Worm (Caenorhabditis elegans) whole organism, L2 larva: ENCODE data around the gene moc-6.

ENCODE experiments used
- C34F6.9 ChIP-seq: fragments of 150-350 bp; optimal IDR thresholded peaks from 2 replicates; lab custom pipeline; 2014; ENCODE audit warnings: missing biosample characterization, missing genetic modification characterization
- F13H6.1 ChIP-seq: sonication (generic microtip); optimal IDR thresholded peaks from 2 replicates; lab custom pipeline; 2016; ENCODE audit warnings: missing genetic modification characterization, missing compliant biosample characterization
- Y55F3AM.14 ChIP-seq: fragments of 200-800 bp; sonication (Bioruptor generic); optimal IDR thresholded peaks from 2 replicates; lab custom pipeline; 2018; ENCODE audit warnings: mild to moderate bottlenecking, missing genetic modification characterization, missing compliant biosample characterization
- ZK546.5 ChIP-seq: sonication (generic microtip); optimal IDR thresholded peaks from 2 replicates; lab custom pipeline; 2017; ENCODE audit warnings: missing biosample characterization, missing genetic modification characterization
- blmp-1 ChIP-seq: sonication (generic microtip); optimal IDR thresholded peaks from 2 replicates; lab custom pipeline; 2017; ENCODE audit warnings: missing genetic modification characterization, mild to moderate bottlenecking, missing compliant biosample characterization, antibody characterized with exemption, moderate library complexity; ENCODE audit not compliant: insufficient read depth
- ceh-16 ChIP-seq: fragments of 150-350 bp; optimal IDR thresholded peaks from 2 replicates; lab custom pipeline; 2014; ENCODE audit warnings: missing biosample characterization, missing genetic modification characterization
- crh-2 ChIP-seq: sonication (generic microtip); optimal IDR thresholded peaks from 2 replicates; lab custom pipeline; 2017; ENCODE audit warnings: missing biosample characterization, missing genetic modification characterization
- egl-27 ChIP-seq: sonication (generic microtip); optimal IDR thresholded peaks from 3 replicates; lab custom pipeline; 2017; ENCODE audit warnings: missing biosample characterization, missing genetic modification reagents, missing genetic modification characterization
- elt-1 ChIP-seq: fragments of 150-350 bp; optimal IDR thresholded peaks from 2 replicates; lab custom pipeline; 2014; ENCODE audit warnings: missing biosample characterization, missing genetic modification characterization
- elt-3 ChIP-seq: sonication (generic microtip); optimal IDR thresholded peaks from 2 replicates; lab custom pipeline; 2017; ENCODE audit warnings: missing biosample characterization, missing genetic modification characterization
- lin-11 ChIP-seq: fragments of 150-350 bp; sonication (generic microtip); optimal IDR thresholded peaks from 2 replicates; lab custom pipeline; 2014; ENCODE audit warnings: missing biosample characterization, missing genetic modification characterization, inconsistent platforms, mixed read lengths
- lin-13 ChIP-seq: fragments of 150-350 bp; optimal IDR thresholded peaks from 2 replicates; lab custom pipeline; 2014; ENCODE audit warnings: missing biosample characterization, missing genetic modification reagents, missing genetic modification characterization
- lin-39 ChIP-seq: fragments of 150-350 bp; optimal IDR thresholded peaks from 2 replicates; lab custom pipeline; 2014; ENCODE audit warnings: missing biosample characterization, missing genetic modification reagents, missing genetic modification characterization
- lsy-2 ChIP-seq, 2 experiments: fragments of 150-350 bp in 1 of 2; sonication (generic microtip) in 1 of 2; optimal IDR thresholded peaks; 2 replicates each; lab custom pipeline; 2014 to 2017; ENCODE audit warnings: missing biosample characterization in 2 of 2, missing genetic modification characterization in 2 of 2
- mbf-1 ChIP-seq: sonication (generic microtip); optimal IDR thresholded peaks from 2 replicates; lab custom pipeline; 2017; ENCODE audit warnings: missing biosample characterization, missing genetic modification characterization
- nhr-10 ChIP-seq: sonication (generic microtip); optimal IDR thresholded peaks from 2 replicates; lab custom pipeline; 2017; ENCODE audit warnings: missing biosample characterization, missing genetic modification characterization
- nhr-11 ChIP-seq: fragments of 150-350 bp; optimal IDR thresholded peaks from 2 replicates; lab custom pipeline; 2014; ENCODE audit warnings: missing biosample characterization, missing genetic modification characterization
- nhr-12 ChIP-seq: fragments of 150-350 bp; optimal IDR thresholded peaks from 2 replicates; lab custom pipeline; 2014; ENCODE audit warnings: missing biosample characterization, missing genetic modification characterization
- nhr-129 ChIP-seq: fragments of 150-350 bp; optimal IDR thresholded peaks from 2 replicates; lab custom pipeline; 2014; ENCODE audit warnings: missing biosample characterization, missing genetic modification characterization
- nhr-21 ChIP-seq: fragments of 150-350 bp; optimal IDR thresholded peaks from 2 replicates; lab custom pipeline; 2014; ENCODE audit warnings: missing biosample characterization, missing genetic modification characterization
- nhr-237 ChIP-seq: fragments of 150-350 bp; optimal IDR thresholded peaks from 2 replicates; lab custom pipeline; 2014; ENCODE audit warnings: missing biosample characterization, missing genetic modification characterization
- nhr-25 ChIP-seq: fragments of 150-350 bp; sonication (generic microtip); optimal IDR thresholded peaks from 3 replicates; lab custom pipeline; 2014; ENCODE audit warnings: missing biosample characterization, missing genetic modification characterization
- nhr-77 ChIP-seq: fragments of 150-350 bp; optimal IDR thresholded peaks from 2 replicates; lab custom pipeline; 2014; ENCODE audit warnings: missing biosample characterization, missing genetic modification characterization
- sem-4 ChIP-seq: fragments of 150-350 bp; optimal IDR thresholded peaks from 2 replicates; lab custom pipeline; 2014; ENCODE audit warnings: missing biosample characterization, missing genetic modification reagents, missing genetic modification characterization
- skn-1 ChIP-seq: sonication (generic microtip); optimal IDR thresholded peaks from 2 replicates; lab custom pipeline; 2017; ENCODE audit warnings: missing biosample characterization, missing genetic modification characterization
- sma-3 ChIP-seq: sonication (generic microtip); optimal IDR thresholded peaks from 2 replicates; lab custom pipeline; 2016; ENCODE audit warnings: missing genetic modification reagents, missing genetic modification characterization, missing compliant biosample characterization
- unc-39 ChIP-seq: fragments of 150-350 bp; optimal IDR thresholded peaks from 2 replicates; lab custom pipeline; 2014; ENCODE audit warnings: missing biosample characterization, missing genetic modification characterization
- unc-55 ChIP-seq: fragments of 150-350 bp; sonication (generic microtip); optimal IDR thresholded peaks from 3 replicates; lab custom pipeline; 2014; ENCODE audit warnings: missing biosample characterization, missing genetic modification reagents, missing genetic modification characterization
- unc-62 ChIP-seq: fragments of 150-350 bp; optimal IDR thresholded peaks from 2 replicates; lab custom pipeline; 2014; ENCODE audit warnings: missing biosample characterization, missing genetic modification reagents, missing genetic modification characterization
- zag-1 ChIP-seq: fragments of 150-350 bp; optimal IDR thresholded peaks from 2 replicates; lab custom pipeline; 2014; ENCODE audit warnings: missing biosample characterization, missing genetic modification characterization
- ztf-1 ChIP-seq: fragments of 200-800 bp; sonication (Bioruptor generic); conservative IDR thresholded peaks from 2 replicates; pipeline ENCODE4 v1.3.6; 2022; ENCODE audit warnings: missing genetic modification characterization, missing compliant biosample characterization
- ztf-11 ChIP-seq: sonication (generic microtip); optimal IDR thresholded peaks from 2 replicates; lab custom pipeline; 2017; ENCODE audit warnings: missing biosample characterization, missing genetic modification characterization
- ztf-4 ChIP-seq: fragments of 150-350 bp; optimal IDR thresholded peaks from 2 replicates; lab custom pipeline; 2014; ENCODE audit warnings: missing biosample characterization, missing genetic modification characterization

moc-6 gene

DNA sequence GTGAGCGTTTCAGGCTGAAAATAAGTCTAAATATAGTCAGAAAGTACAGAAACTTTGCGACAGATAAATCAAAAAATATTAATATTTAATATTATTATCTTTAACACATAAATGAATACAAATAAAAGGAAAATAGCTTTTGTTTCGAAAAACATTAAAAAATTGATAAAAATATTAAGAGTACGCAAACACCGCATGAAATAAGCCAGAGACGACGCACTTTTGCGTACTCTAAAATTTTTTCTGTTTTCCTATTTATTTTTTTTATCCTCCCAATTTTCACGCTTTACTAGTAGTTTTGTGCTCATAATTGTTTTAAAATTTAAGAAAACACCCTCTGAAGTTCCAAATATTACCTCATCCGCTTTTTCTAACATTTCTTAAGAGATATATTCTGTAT, 42.7 kb upstream of the moc-6 start, which contains the start of the genes rbm-42 and grwd-1:
rbm-42 (minus strand) TSS at position 93 of the 400 bp plus-strand sequence.
grwd-1 (plus strand) TSS at position 328 of the 400 bp plus-strand sequence.
- TF ChIP-seq crh-2 (tag; lab: Kevin White, UChicago) (peak; percentile 21), unc-55 (GFP tag; lab: Kevin White, UChicago) (peak; percentile 80), C34F6.9 (peak; percentile 64), unc-62 (no peak), lsy-2 (tag; optimal IDR thresholded peaks at IDR 0.05; lab: Kevin White, UChicago) (peak in 1 of 2 experiments; percentile 54), mbf-1 (no peak), lin-11 (tag; lab: Kevin White, UChicago) (no peak)

DNA sequence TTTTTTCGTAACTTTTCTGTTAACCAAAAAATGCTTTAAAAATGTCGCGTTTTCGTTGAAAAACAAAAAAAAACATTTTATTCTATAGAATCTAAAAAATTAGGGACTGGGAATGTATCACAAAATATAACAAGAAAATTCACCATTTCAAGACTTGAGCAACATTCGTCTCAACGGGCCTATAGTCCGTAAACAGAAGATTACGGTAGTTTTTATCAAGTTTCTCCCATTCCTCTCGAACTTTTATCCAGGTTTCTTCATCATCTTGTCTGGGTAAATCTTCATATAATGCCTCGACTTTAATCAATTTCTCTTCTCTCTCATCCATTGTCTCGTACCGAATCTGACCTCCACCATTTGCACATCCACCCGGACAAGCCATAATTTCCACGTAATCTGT, 40.4 kb upstream of the moc-6 start:
- TF ChIP-seq lin-39 (tag; lab: Kevin White, UChicago): no peak
- no peak for TF ChIP-seq ZK546.5 (tag; lab: Kevin White, UChicago)
- no peak for TF ChIP-seq ztf-4
- TF ChIP-seq lin-13 (GFP tag; lab: Kevin White, UChicago): no peak
- no peak for TF ChIP-seq nhr-77 (tag; lab: Kevin White, UChicago)
- no peak for TF ChIP-seq zag-1 (tag; lab: Kevin White, UChicago)
- TF ChIP-seq, all 48 proteins: peak for 0

DNA sequence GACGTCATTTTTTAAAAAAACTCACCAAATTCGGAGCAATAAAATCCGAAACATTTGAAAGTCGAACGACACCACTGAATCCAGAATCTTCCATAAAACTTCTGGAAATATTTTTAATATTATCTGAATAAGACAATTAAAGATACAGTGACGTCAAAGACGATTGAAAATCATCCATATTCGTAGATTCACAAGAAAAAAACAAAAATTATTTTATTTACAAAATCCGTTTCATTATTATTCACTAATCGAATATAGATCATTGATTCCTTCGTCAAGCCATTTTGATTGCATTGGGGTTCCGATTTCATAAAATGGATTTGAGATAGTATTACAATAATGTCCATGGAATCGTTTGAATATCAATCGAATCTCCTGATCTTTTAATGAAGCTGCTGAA, 37.1 kb upstream of the moc-6 start, which contains the start of gene oxy-4:
oxy-4 (minus strand) TSS at position 101 of the 400 bp plus-strand sequence.
- no peak for TF ChIP-seq skn-1 (tag; lab: Kevin White, UChicago)
- TF ChIP-seq lsy-2 (tag; optimal IDR thresholded peaks at IDR 0.05; lab: Kevin White, UChicago): no peak
- TF ChIP-seq nhr-129 (tag; lab: Kevin White, UChicago): no peak
- no peak for TF ChIP-seq F13H6.1

DNA sequence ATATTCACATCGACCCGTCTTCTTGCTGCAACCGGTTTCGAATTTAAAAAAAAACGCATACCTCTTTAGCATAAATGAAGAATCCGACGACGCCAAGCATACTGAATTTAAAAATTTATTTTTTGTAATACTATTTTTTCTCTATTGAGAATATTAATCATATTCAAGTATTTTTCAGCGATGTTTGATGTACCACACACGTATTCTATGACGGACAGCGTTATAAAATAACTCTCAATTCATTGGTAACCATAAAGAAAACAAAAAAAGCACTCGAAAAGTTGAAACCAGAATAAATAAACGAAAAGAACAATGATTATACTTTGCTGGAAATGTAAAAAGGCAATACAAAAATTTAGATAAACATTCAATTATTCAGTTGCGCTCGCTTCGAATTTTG, 36.3 kb upstream of the moc-6 start, which contains the start of gene T10F2.5:
T10F2.5 (minus strand) TSS at position 101 of the 400 bp plus-strand sequence.
- TF ChIP-seq unc-39 (tag; lab: Kevin White, UChicago) (no peak), nhr-12 (tag; lab: Kevin White, UChicago) (no peak), lsy-2 (tag; optimal IDR thresholded peaks at IDR 0.05; lab: Kevin White, UChicago) (no peak), nhr-237 (tag; lab: Kevin White, UChicago) (no peak), skn-1 (tag; lab: Kevin White, UChicago) (no peak), ztf-11 (no peak), sem-4 (no peak), nhr-11 (no peak), egl-27 (tag; lab: Kevin White, UChicago) (no peak), lin-39 (tag; lab: Kevin White, UChicago) (no peak), C34F6.9 (no peak), nhr-10 (no peak), Y55F3AM.14 (no peak), nhr-21 (no peak), ztf-1 (no peak), elt-1 (no peak)

DNA sequence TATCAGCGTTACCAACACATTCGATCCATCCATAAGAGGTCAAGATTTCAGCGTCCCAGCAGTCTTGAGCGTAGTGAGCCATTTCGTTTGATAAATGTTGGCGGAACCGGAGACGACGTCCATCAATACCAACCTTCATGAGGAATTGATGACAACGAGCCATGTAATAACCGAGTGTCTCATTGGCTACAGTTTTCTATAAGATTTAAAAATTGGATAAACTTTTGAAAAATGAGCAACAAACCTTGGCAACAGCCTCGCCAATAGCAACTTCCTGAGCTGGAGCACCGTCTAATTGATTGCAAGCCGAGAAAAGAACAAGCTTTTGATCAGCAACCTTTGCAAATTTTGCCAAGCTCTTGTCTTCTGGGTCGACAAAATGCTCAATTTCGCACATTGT, 35.0 kb upstream of the moc-6 start:
- no peak for TF ChIP-seq ZK546.5 (tag; lab: Kevin White, UChicago)
- no peak for TF ChIP-seq lsy-2 (tag; optimal IDR thresholded peaks at IDR 0.05; lab: Kevin White, UChicago)
- TF ChIP-seq nhr-12 (tag; lab: Kevin White, UChicago): no peak
- TF ChIP-seq ceh-16 (tag; lab: Kevin White, UChicago): no peak
- no peak for TF ChIP-seq skn-1 (tag; lab: Kevin White, UChicago)
- TF ChIP-seq nhr-25: no peak
- TF ChIP-seq nhr-10: no peak
- no peak for TF ChIP-seq sma-3 (GFP tag; lab: Kevin White, UChicago)
- TF ChIP-seq blmp-1 (tag; lab: Kevin White, UChicago): no peak
- TF ChIP-seq elt-3 (tag; lab: Kevin White, UChicago): no peak
